Fruit fly (Drosophila melanogaster) whole organism, prepupa: Measurements from ENCODE around the gene CG15286.

Source experiments
- Blimp-1 ChIP-seq: fragments of 200-800 bp; sonication (Bioruptor generic); optimal IDR thresholded peaks from 3 replicates; lab custom pipeline; 2017; ENCODE audit warnings: missing biosample characterization, missing genetic modification characterization, mild to moderate bottlenecking, moderate library complexity, missing genetic modification reagents
- CG10631 ChIP-seq: fragments of 200-800 bp; sonication (Bioruptor generic); optimal IDR thresholded peaks from 2 replicates; lab custom pipeline; 2016; ENCODE audit warnings: missing biosample characterization, missing genetic modification characterization
- CG10669 ChIP-seq: fragments of 200-800 bp; sonication (Bioruptor generic); optimal IDR thresholded peaks from 3 replicates; lab custom pipeline; 2018; ENCODE audit warnings: missing biosample characterization, mild to moderate bottlenecking, missing genetic modification characterization, moderate library complexity
- CG11294 ChIP-seq: fragments of 200-800 bp; sonication (Bioruptor generic); IDR thresholded peaks from 2 replicates; pipeline ENCODE4 v1.3.6; 2022; ENCODE audit warnings: missing biosample characterization, missing genetic modification characterization
- CG11762 ChIP-seq: fragments of 200-800 bp; sonication (Bioruptor generic); optimal IDR thresholded peaks from 3 replicates; lab custom pipeline; 2016; ENCODE audit warnings: missing biosample characterization, missing genetic modification characterization; ENCODE audit not compliant: insufficient read depth
- CG15336 ChIP-seq: fragments of 200-800 bp; sonication (Bioruptor generic); IDR thresholded peaks from 2 replicates; pipeline ENCODE4 v1.3.6; 2022; ENCODE audit warnings: missing biosample characterization, missing genetic modification characterization
- CG1621 ChIP-seq: fragments of 200-800 bp; sonication (Bioruptor generic); optimal IDR thresholded peaks from 3 replicates; lab custom pipeline; 2018; ENCODE audit warnings: missing biosample characterization, mild to moderate bottlenecking, missing genetic modification characterization
- CG3032 ChIP-seq: fragments of 200-800 bp; optimal IDR thresholded peaks from 2 replicates; lab custom pipeline; 2019; ENCODE audit warnings: missing biosample characterization, mild to moderate bottlenecking, missing genetic modification characterization, moderate library complexity
- CG32006 ChIP-seq: fragments of 200-800 bp; sonication (Bioruptor generic); optimal IDR thresholded peaks from 3 replicates; lab custom pipeline; 2017; ENCODE audit warnings: missing biosample characterization, mild to moderate bottlenecking, missing genetic modification characterization
- CG34406 ChIP-seq: fragments of 200-800 bp; sonication (Bioruptor generic); optimal IDR thresholded peaks from 3 replicates; lab custom pipeline; 2016; ENCODE audit warnings: missing biosample characterization, missing genetic modification characterization
- CG3919 ChIP-seq: fragments of 200-800 bp; sonication (Bioruptor generic); optimal IDR thresholded peaks from 3 replicates; lab custom pipeline; 2016; ENCODE audit warnings: missing biosample characterization, missing genetic modification characterization
- CG4318 ChIP-seq: fragments of 200-800 bp; sonication (Bioruptor generic); optimal IDR thresholded peaks from 3 replicates; lab custom pipeline; 2017; ENCODE audit warnings: missing biosample characterization, mild to moderate bottlenecking, missing genetic modification characterization
- CG6163 ChIP-seq: fragments of 200-800 bp; sonication (Bioruptor generic); IDR thresholded peaks from 3 replicates; pipeline ENCODE4 v1.3.6; 2022; ENCODE audit warnings: missing biosample characterization, missing genetic modification characterization
- CG6792 ChIP-seq: fragments of 200-800 bp; sonication (Bioruptor generic); optimal IDR thresholded peaks from 3 replicates; lab custom pipeline; 2016; ENCODE audit warnings: missing biosample characterization, missing genetic modification characterization
- CG6808 ChIP-seq: fragments of 200-800 bp; sonication (Bioruptor generic); optimal IDR thresholded peaks from 3 replicates; lab custom pipeline; 2017; ENCODE audit warnings: missing biosample characterization, missing genetic modification characterization, mild to moderate bottlenecking, moderate library complexity, missing genetic modification reagents
- CG6854 ChIP-seq: fragments of 200-800 bp; sonication (Bioruptor generic); optimal IDR thresholded peaks from 2 replicates; lab custom pipeline; 2017; ENCODE audit warnings: missing biosample characterization, mild to moderate bottlenecking, missing genetic modification characterization
- CG8119 ChIP-seq: fragments of 200-800 bp; sonication (Bioruptor generic); IDR thresholded peaks from 3 replicates; pipeline ENCODE4 v1.3.6; 2022; ENCODE audit warnings: missing biosample characterization, missing genetic modification characterization
- CG8319 ChIP-seq: fragments of 200-800 bp; sonication (Bioruptor generic); optimal IDR thresholded peaks from 3 replicates; lab custom pipeline; 2016; ENCODE audit warnings: missing biosample characterization, missing genetic modification characterization
- Eip75B ChIP-seq: fragments of 200-800 bp; sonication (Bioruptor generic); optimal IDR thresholded peaks from 3 replicates; lab custom pipeline; 2016; ENCODE audit warnings: missing biosample characterization, missing genetic modification characterization
- Eip93F ChIP-seq: fragments of 200-800 bp; sonication (Bioruptor generic); optimal IDR thresholded peaks from 2 replicates; lab custom pipeline; 2016; ENCODE audit warnings: missing biosample characterization, mild to moderate bottlenecking, missing genetic modification characterization
- Ets96B ChIP-seq: fragments of 200-800 bp; optimal IDR thresholded peaks from 2 replicates; lab custom pipeline; 2019; ENCODE audit warnings: missing biosample characterization, mild to moderate bottlenecking, missing genetic modification characterization, moderate library complexity
- Hr38 ChIP-seq: sonication (Bioruptor generic); optimal IDR thresholded peaks from 2 replicates; lab custom pipeline; 2016; ENCODE audit warnings: missing biosample characterization, missing genetic modification characterization
- Hr39 ChIP-seq: fragments of 200-800 bp; sonication (Bioruptor generic); optimal IDR thresholded peaks from 2 replicates; lab custom pipeline; 2016; ENCODE audit warnings: missing biosample characterization, missing genetic modification characterization
- Hr4 ChIP-seq: fragments of 200-800 bp; sonication (Bioruptor generic); optimal IDR thresholded peaks from 3 replicates; lab custom pipeline; 2016; ENCODE audit warnings: missing biosample characterization, missing genetic modification characterization
- Lpt ChIP-seq: fragments of 200-800 bp; sonication (Bioruptor generic); optimal IDR thresholded peaks from 3 replicates; lab custom pipeline; 2016; ENCODE audit warnings: missing biosample characterization, missing genetic modification characterization
- Sox102F ChIP-seq: fragments of 200-800 bp; sonication (Bioruptor generic); optimal IDR thresholded peaks from 2 replicates; lab custom pipeline; 2016; ENCODE audit warnings: missing biosample characterization, mild to moderate bottlenecking, missing genetic modification characterization
- Sox14 ChIP-seq: fragments of 200-800 bp; sonication (Bioruptor generic); optimal IDR thresholded peaks from 3 replicates; lab custom pipeline; 2016; ENCODE audit warnings: missing biosample characterization, missing genetic modification characterization
- Sox15 ChIP-seq: fragments of 200-800 bp; sonication (Bioruptor generic); optimal IDR thresholded peaks from 3 replicates; lab custom pipeline; 2016; ENCODE audit warnings: missing biosample characterization, missing genetic modification characterization
- achi ChIP-seq: fragments of 200-800 bp; sonication (Bioruptor generic); optimal IDR thresholded peaks from 3 replicates; lab custom pipeline; 2016; ENCODE audit warnings: missing biosample characterization, missing genetic modification characterization
- acj6 ChIP-seq: fragments of 200-800 bp; sonication (Bioruptor generic); optimal IDR thresholded peaks from 3 replicates; lab custom pipeline; 2016; ENCODE audit warnings: missing biosample characterization, missing genetic modification characterization
- cyc ChIP-seq: fragments of 200-800 bp; sonication (Bioruptor generic); optimal IDR thresholded peaks from 3 replicates; lab custom pipeline; 2016; ENCODE audit warnings: missing biosample characterization, missing genetic modification characterization
- dsx ChIP-seq: fragments of 200-800 bp; optimal IDR thresholded peaks from 3 replicates; lab custom pipeline; 2019; ENCODE audit warnings: missing biosample characterization, mild to moderate bottlenecking, missing genetic modification characterization, moderate library complexity; ENCODE audit not compliant: poor library complexity, severe bottlenecking
- eg ChIP-seq: fragments of 200-800 bp; sonication (Bioruptor generic); IDR thresholded peaks from 3 replicates; pipeline ENCODE4 v1.3.6; 2022; ENCODE audit warnings: missing biosample characterization, missing genetic modification characterization
- esn ChIP-seq: fragments of 200-800 bp; sonication (Bioruptor generic); optimal IDR thresholded peaks from 2 replicates; lab custom pipeline; 2016; ENCODE audit warnings: missing biosample characterization, mild to moderate bottlenecking, missing genetic modification characterization, moderate library complexity
- fd85E ChIP-seq: fragments of 200-800 bp; sonication (Bioruptor generic); optimal IDR thresholded peaks from 3 replicates; lab custom pipeline; 2016; ENCODE audit warnings: missing biosample characterization, missing genetic modification characterization
- fkh ChIP-seq: fragments of 200-800 bp; sonication (Bioruptor generic); optimal IDR thresholded peaks from 3 replicates; lab custom pipeline; 2017; ENCODE audit warnings: missing biosample characterization, mild to moderate bottlenecking, missing genetic modification characterization, moderate library complexity
- lz ChIP-seq: fragments of 200-800 bp; sonication (Bioruptor generic); optimal IDR thresholded peaks from 3 replicates; lab custom pipeline; 2016; ENCODE audit warnings: missing biosample characterization, missing genetic modification characterization
- net ChIP-seq: fragments of 200-800 bp; sonication (Bioruptor generic); optimal IDR thresholded peaks from 3 replicates; lab custom pipeline; 2016; ENCODE audit warnings: missing biosample characterization, missing genetic modification characterization
- pdm3 ChIP-seq: fragments of 200-800 bp; sonication (Bioruptor generic); optimal IDR thresholded peaks from 3 replicates; lab custom pipeline; 2016; ENCODE audit warnings: missing biosample characterization, missing genetic modification characterization
- salr ChIP-seq, 2 experiments: fragments of 200-800 bp; sonication (Bioruptor generic); optimal IDR thresholded peaks; 3 replicates each; lab custom pipeline; 2016 to 2018; ENCODE audit warnings: missing biosample characterization in 2 of 2, missing genetic modification characterization in 2 of 2, mild to moderate bottlenecking in 1 of 2
- spab ChIP-seq: fragments of 200-800 bp; sonication (Bioruptor generic); optimal IDR thresholded peaks from 2 replicates; lab custom pipeline; 2017; ENCODE audit warnings: missing biosample characterization, mild to moderate bottlenecking, missing genetic modification characterization, missing genetic modification reagents
- ss ChIP-seq, 2 experiments: fragments of 200-800 bp; sonication (Bioruptor generic); optimal IDR thresholded peaks; 2 replicates in 1 of 2; 3 replicates in 1 of 2; lab custom pipeline; 2017 to 2018; ENCODE audit warnings: mild to moderate bottlenecking in 2 of 2, missing biosample characterization in 2 of 2, missing genetic modification characterization in 2 of 2, moderate library complexity in 1 of 2
- svp ChIP-seq: fragments of 200-800 bp; sonication (Bioruptor generic); peaks from one replicate; lab custom pipeline; 2016; ENCODE audit warnings: missing biosample characterization, missing genetic modification characterization
- topi ChIP-seq: fragments of 200-800 bp; sonication (Bioruptor generic); optimal IDR thresholded peaks from 3 replicates; lab custom pipeline; 2016; ENCODE audit warnings: missing biosample characterization, missing genetic modification characterization
- vri ChIP-seq: fragments of 200-800 bp; sonication (Bioruptor generic); optimal IDR thresholded peaks from 3 replicates; lab custom pipeline; 2016; ENCODE audit warnings: missing biosample characterization, mild to moderate bottlenecking, missing genetic modification characterization

Gene CG15286

DNA sequence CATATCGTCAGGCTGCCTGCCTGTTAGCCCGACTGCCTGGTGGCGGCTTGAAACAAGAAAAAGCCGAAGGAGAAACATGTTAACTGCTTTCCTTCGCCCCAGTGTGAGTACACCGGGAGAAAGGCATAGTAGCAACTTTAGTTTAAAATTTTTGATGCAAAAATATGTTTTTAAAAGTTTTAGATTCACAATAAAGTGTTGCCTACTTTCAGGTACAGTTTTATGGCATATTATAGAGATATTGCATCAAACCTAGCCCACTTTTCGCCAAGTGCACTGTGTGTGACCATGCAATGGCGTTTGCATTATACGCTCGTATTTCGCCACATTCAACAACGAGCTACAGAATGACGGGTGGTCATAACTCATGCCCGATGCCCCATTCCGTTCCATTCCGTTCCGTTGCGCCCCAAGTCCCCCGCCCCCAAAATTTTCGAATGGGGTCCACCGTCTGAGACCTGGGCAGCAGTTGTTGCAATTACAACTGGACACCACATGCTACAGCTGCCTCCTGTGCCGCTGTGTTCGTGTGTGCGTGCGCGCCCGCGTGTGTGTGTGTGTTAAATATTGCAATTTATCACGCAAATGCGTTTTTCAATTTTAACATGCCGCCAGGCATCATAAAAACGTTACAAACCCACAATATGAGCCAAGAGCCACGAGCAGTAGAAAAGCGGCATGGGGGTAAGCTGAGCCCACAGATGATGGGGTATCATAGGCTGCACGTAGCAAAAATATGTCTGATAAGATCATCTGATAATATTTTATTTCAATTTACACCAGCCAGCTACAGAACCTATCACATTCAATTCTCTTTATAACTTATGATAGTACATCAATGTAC is 32.1 kb downstream of the CG15286 start (continued):
- TF ChIP-seq Lpt: peak; percentile 94
- peak; percentile 85 for TF ChIP-seq topi (GFP tag; lab: Kevin White, UChicago)
- TF ChIP-seq CG6792: peak; percentile 96
- peak; percentile 96 for TF ChIP-seq CG6854 (GFP tag; lab: Kevin White, UChicago)
- TF ChIP-seq Hr39 (GFP tag; lab: Kevin White, UChicago): peak; percentile 98
- TF ChIP-seq ss (GFP tag; optimal IDR thresholded peaks at IDR 0.05; lab: Kevin White, UChicago): peak; percentile 48 to 97
- peak; percentile 91 for TF ChIP-seq Sox15 (GFP tag; lab: Kevin White, UChicago)
- peak; percentile 96 for TF ChIP-seq Sox14 (GFP tag; lab: Kevin White, UChicago)
- TF ChIP-seq eg (GFP tag; lab: Robert Waterston, UW): peak; percentile 98
- TF ChIP-seq CG11294 (GFP tag; lab: Robert Waterston, UW): peak; percentile 91
- TF ChIP-seq Hr38 (GFP tag; lab: Kevin White, UChicago): peak; percentile 37
- peak; percentile 98 for TF ChIP-seq CG8119 (GFP tag; lab: Robert Waterston, UW)
- peak; percentile 83 for TF ChIP-seq CG3919 (GFP tag; lab: Kevin White, UChicago)
- TF ChIP-seq svp (GFP tag; lab: Kevin White, UChicago): peak; percentile 96
- TF ChIP-seq CG15336 (GFP tag; lab: Robert Waterston, UW): peak; percentile 98
- peak; percentile 89 for TF ChIP-seq Blimp-1
- TF ChIP-seq Sox102F (GFP tag; lab: Kevin White, UChicago): peak; percentile 96
- peak; percentile 93 for TF ChIP-seq CG1621
- TF ChIP-seq Eip93F: peak; percentile 80
- peak; percentile 55 for TF ChIP-seq dsx (GFP tag; lab: Kevin White, UChicago)
- TF ChIP-seq CG32006: peak; percentile 97
- TF ChIP-seq acj6: peak; percentile 94
- TF ChIP-seq CG6808 (GFP tag; lab: Kevin White, UChicago): peak; percentile 94
- peak; percentile 96 for TF ChIP-seq lz (GFP tag; lab: Kevin White, UChicago)
- peak; percentile 93 for TF ChIP-seq achi (GFP tag; lab: Kevin White, UChicago)
- TF ChIP-seq CG3032: peak; percentile 94
- TF ChIP-seq vri (GFP tag; lab: Kevin White, UChicago): peak; percentile 92
- TF ChIP-seq esn (GFP tag; lab: Kevin White, UChicago): peak; percentile 97
- TF ChIP-seq salr (GFP tag; optimal IDR thresholded peaks at IDR 0.05; lab: Kevin White, UChicago): peak; percentile 85 to 90

DNA sequence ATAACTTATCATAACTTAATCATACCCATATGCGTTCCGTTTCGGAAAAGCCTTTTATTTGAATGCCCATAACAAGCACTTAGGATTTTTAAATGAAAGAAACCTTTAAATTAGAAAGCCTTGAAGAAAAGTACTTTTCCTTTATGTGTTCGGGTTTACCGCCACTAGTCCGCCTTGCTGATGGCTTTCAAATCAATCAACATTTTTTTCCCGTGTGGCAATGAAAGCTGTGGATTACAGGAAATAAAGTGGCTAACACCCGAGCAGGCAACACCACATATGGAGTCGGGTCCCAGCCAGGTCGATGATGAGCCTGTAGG is 32.7 kb downstream of the CG15286 start:
- no peak for TF ChIP-seq CG11294 (GFP tag; lab: Robert Waterston, UW)
- no peak for TF ChIP-seq CG6808 (GFP tag; lab: Kevin White, UChicago)
- no peak for TF ChIP-seq Blimp-1
- no peak for TF ChIP-seq lz (GFP tag; lab: Kevin White, UChicago)
- no peak for TF ChIP-seq net
- no peak for TF ChIP-seq CG3032
- TF ChIP-seq Eip75B (GFP tag; lab: Kevin White, UChicago): no peak
- TF ChIP-seq svp (GFP tag; lab: Kevin White, UChicago): peak; percentile 44
- no peak for TF ChIP-seq Eip93F
- peak; percentile 33 for TF ChIP-seq CG4318 (GFP tag; lab: Kevin White, UChicago)
- TF ChIP-seq ss (GFP tag; optimal IDR thresholded peaks at IDR 0.05; lab: Kevin White, UChicago): no peak
- peak; percentile 5 for TF ChIP-seq CG10631
- peak in 1 of 2 experiments; percentile 48 for TF ChIP-seq salr (GFP tag; optimal IDR thresholded peaks at IDR 0.05; lab: Kevin White, UChicago)
- no peak for TF ChIP-seq CG34406 (GFP tag; lab: Kevin White, UChicago)
- no peak for TF ChIP-seq topi (GFP tag; lab: Kevin White, UChicago)
- TF ChIP-seq Sox102F (GFP tag; lab: Kevin White, UChicago): peak; percentile 2
- peak; percentile 57 for TF ChIP-seq Hr4 (GFP tag; lab: Kevin White, UChicago)
- no peak for TF ChIP-seq cyc (GFP tag; lab: Kevin White, UChicago)
- TF ChIP-seq spab (GFP tag; lab: Kevin White, UChicago): no peak
- TF ChIP-seq Hr39 (GFP tag; lab: Kevin White, UChicago): peak; percentile 6
- TF ChIP-seq Hr38 (GFP tag; lab: Kevin White, UChicago): no peak
- TF ChIP-seq CG8319 (GFP tag; lab: Kevin White, UChicago): no peak
- peak; percentile 45 for TF ChIP-seq Lpt
- TF ChIP-seq fd85E (GFP tag; lab: Kevin White, UChicago): no peak
- TF ChIP-seq CG15336 (GFP tag; lab: Robert Waterston, UW): 0 out of 2 replicates have a peak, but pooled peaks have one; percentile 46
- TF ChIP-seq CG1621: no peak
- TF ChIP-seq Sox15 (GFP tag; lab: Kevin White, UChicago): no peak
- no peak for TF ChIP-seq dsx (GFP tag; lab: Kevin White, UChicago)
- TF ChIP-seq Sox14 (GFP tag; lab: Kevin White, UChicago): no peak
- no peak for TF ChIP-seq CG3919 (GFP tag; lab: Kevin White, UChicago)
- TF ChIP-seq CG6163: peak; percentile 51; the same call in 1 of the 3 replicates
- no peak for TF ChIP-seq fkh
- no peak for TF ChIP-seq CG11762 (GFP tag; lab: Kevin White, UChicago)
- peak; percentile 29 for TF ChIP-seq pdm3 (GFP tag; lab: Kevin White, UChicago)
- TF ChIP-seq CG10669 (GFP tag; lab: Kevin White, UChicago): peak; percentile 0
- no peak for TF ChIP-seq Ets96B (tag; lab: Kevin White, UChicago)
